Fruit fly (Drosophila melanogaster) whole organism: ENCODE data around the gene Sfp93F.

Source experiments
- Dll ChIP-seq: fragments of >200 bp; optimal IDR thresholded peaks from 2 replicates; lab custom pipeline; 2017
- EcR ChIP-seq, 2 experiments: fragments of >200 bp; optimal IDR thresholded peaks; 2 replicates each; lab custom pipeline; 2017; ENCODE audit warnings: missing biosample characterization in 2 of 2, missing genetic modification characterization in 2 of 2, missing genetic modification reagents in 2 of 2
- pan ChIP-seq: fragments of >200 bp; optimal IDR thresholded peaks from 2 replicates; lab custom pipeline; 2017
- psq ChIP-seq: fragments of >200 bp; optimal IDR thresholded peaks from 2 replicates; lab custom pipeline; 2017
- usp ChIP-seq: fragments of >200 bp; optimal IDR thresholded peaks from 2 replicates; lab custom pipeline; 2017; ENCODE audit warnings: missing biosample characterization, missing genetic modification characterization, mixed read lengths

DNA sequence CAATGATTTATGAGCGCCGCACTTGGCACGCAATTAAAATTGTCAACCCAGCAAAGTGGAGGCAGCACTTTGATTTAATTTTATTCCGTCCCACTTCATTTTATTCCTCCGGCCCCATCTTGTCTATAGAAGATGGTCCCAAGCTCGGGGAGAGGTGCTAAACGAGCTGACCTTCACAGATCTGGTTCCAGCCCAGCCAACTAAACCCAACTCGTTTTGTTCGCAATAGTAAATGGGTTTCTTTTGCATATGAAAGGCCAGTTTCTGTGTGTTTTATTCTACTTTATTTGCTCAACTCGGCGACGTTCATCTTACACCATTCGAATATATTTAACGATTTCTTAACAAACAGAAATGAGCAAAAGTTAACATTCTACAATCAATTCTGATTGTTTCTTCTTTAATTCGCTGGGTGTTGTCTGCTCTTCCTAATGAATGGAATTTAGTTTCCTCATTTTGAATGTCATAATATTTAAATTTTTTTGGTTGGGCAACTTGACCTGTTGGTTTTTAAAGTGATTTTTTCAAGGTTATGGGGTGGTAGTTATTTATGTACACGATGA is 42.9 kb downstream of the Sfp93F start:
- TF ChIP-seq Dll (lab: Kevin White, UChicago) (no peak), usp (GFP tag; lab: Kevin White, UChicago) (no peak), psq (no peak), pan (lab: Kevin White, UChicago) (no peak), EcR (GFP tag; optimal IDR thresholded peaks at IDR 0.05; lab: Kevin White, UChicago) (no peak)
